Fruit fly (Drosophila melanogaster): ENCODE results near the gene nes.

DNA sequence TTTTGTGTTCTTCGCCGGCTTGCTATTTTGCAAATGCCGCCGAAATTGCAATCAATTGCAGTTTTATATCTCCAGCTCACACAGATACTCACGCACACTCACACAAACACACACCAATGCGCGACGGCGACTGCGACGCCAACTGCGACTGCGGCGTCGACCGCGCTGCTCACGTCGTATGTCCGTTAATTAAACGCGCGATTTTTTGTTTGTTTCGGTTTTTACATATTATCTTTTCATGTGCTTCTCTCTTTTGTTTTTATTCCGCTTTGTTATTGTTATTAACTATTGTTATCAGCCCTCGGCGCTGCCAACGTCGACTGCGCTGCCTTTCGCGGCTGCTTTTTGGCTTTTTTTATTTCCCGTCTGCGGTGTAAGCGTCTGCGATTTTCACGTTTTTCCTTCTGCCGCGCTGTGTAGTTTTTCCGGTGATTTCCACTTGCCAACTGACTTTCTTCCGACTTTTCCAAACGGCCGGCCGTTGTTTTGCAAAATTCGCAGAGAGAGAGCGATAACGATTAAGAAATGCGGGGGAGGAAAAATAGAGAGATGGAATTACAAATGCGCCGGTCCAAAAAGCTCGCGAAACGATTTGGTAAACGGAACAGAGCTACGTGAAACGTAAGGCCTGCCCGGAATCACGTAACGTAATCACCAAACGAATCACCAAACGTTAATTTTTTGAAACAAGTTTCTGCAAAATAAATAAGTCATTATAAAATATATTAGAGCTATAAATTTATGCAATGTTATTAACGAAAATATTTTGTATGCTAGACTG lies 25.4 kb downstream of the nes start, which contains the start of gene fz2:
- TF ChIP-seq usp (GFP tag; optimal IDR thresholded peaks at IDR 0.05), result no peak
- TF ChIP-seq CG8478 (optimal IDR thresholded peaks at IDR 0.05), result no peak
